Fruit fly (Drosophila melanogaster): ENCODE measurements around the gene CG6769.

CG6769 gene

dm6 chrX:17877974-17878373 is 17.2 kb downstream of the CG6769 start:
- TF ChIP-seq CG6175 (GFP tag; IDR thresholded peaks at IDR 0.05) (no peak), eve (GFP tag; optimal IDR thresholded peaks at IDR 0.05) (peak in 1 of 2 experiments; percentile 13), chinmo (GFP tag; IDR thresholded peaks at IDR 0.05; ENCODE audit: partially characterized antibody) (0 out of 4 replicates have a peak, but pooled peaks have one; percentile 53), twi (tag; optimal IDR thresholded peaks at IDR 0.05) (no peak), Dek (tag; optimal IDR thresholded peaks at IDR 0.05) (no peak), Optix (GFP tag; IDR thresholded peaks at IDR 0.05) (no peak), chm (GFP tag; IDR thresholded peaks at IDR 0.05) (no peak), cg (GFP tag; optimal IDR thresholded peaks at IDR 0.05) (peak; percentile 36), D (optimal IDR thresholded peaks at IDR 0.05) (no peak), D (GFP tag; optimal IDR thresholded peaks at IDR 0.05) (no peak)

DNA sequence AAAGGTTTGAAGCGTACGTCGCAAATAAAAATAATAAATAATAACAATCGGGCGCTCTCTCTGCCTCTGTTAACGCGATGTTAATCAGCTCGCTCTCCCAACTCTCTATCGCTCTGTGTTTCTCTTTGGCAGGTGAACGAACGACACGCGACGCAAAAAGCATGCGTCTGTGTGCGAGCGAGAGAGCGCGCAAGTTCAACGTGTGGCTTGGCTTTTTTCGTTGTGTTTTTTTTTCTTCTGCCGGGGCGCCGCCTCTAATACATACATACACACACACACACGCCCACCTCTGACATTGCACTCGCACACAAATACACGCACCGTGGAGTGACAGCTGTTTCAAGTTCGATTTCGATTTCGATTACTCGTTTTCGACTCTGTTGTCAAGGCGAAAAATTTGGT is 17.8 kb downstream of the CG6769 start:
- TF ChIP-seq CG6175 (GFP tag; IDR thresholded peaks at IDR 0.05), result peak; percentile 99
- peak; percentile 56 for TF ChIP-seq CG17186 (GFP tag; optimal IDR thresholded peaks at IDR 0.05)
- no peak for TF ChIP-seq gfzf (GFP tag; optimal IDR thresholded peaks at IDR 0.05)
- TF ChIP-seq kni (GFP tag; optimal IDR thresholded peaks at IDR 0.05), result peak; percentile 2
- TF ChIP-seq Blimp-1 (GFP tag; optimal IDR thresholded peaks at IDR 0.05), result peak; percentile 8
- peak in 1 of 2 experiments; percentile 66 for TF ChIP-seq crp (GFP tag; optimal IDR thresholded peaks at IDR 0.05)
- no peak for TF ChIP-seq Bdp1 (GFP tag; optimal IDR thresholded peaks at IDR 0.05)
- TF ChIP-seq stwl (tag; optimal IDR thresholded peaks at IDR 0.05), result peak; percentile 27
- TF ChIP-seq CG32772 (GFP tag; IDR thresholded peaks at IDR 0.05), result peak; percentile 81
- TF ChIP-seq YL-1 (GFP tag; optimal IDR thresholded peaks at IDR 0.05), result peak; percentile 2
- TF ChIP-seq CG34224 (GFP tag; IDR thresholded peaks at IDR 0.05; ENCODE audit: partially characterized antibody), result 0 out of 3 replicates have a peak, but pooled peaks have one; percentile 14
- peak; percentile 34 for TF ChIP-seq CG1832 (GFP tag; optimal IDR thresholded peaks at IDR 0.05)
- no peak for TF ChIP-seq vfl (GFP tag; optimal IDR thresholded peaks at IDR 0.05)
- TF ChIP-seq Hr78 (GFP tag; optimal IDR thresholded peaks at IDR 0.05), result peak in 1 of 2 experiments; percentile 85
- no peak for TF ChIP-seq Hsf (GFP tag; optimal IDR thresholded peaks at IDR 0.05)
- peak; percentile 79 for TF ChIP-seq sr (GFP tag; IDR thresholded peaks at IDR 0.05)
- TF ChIP-seq CG6854 (GFP tag; optimal IDR thresholded peaks at IDR 0.05), result no peak
- no peak for TF ChIP-seq CTCF (GFP tag; optimal IDR thresholded peaks at IDR 0.05)
- no peak for TF ChIP-seq nau (GFP tag; optimal IDR thresholded peaks at IDR 0.05)
- TF ChIP-seq wdn (GFP tag; IDR thresholded peaks at IDR 0.05), result no peak
- no peak for TF ChIP-seq CoRest (tag; optimal IDR thresholded peaks at IDR 0.05)
- TF ChIP-seq E2f2 (GFP tag; IDR thresholded peaks at IDR 0.05), result peak; percentile 25; the same call in 1 of the 2 replicates
- peak; percentile 10; the same call in 1 of the 4 replicates for TF ChIP-seq Dll (GFP tag; IDR thresholded peaks at IDR 0.05; ENCODE audit: partially characterized antibody)
- no peak for TF ChIP-seq pho (GFP tag; optimal IDR thresholded peaks at IDR 0.05)
- no peak for TF ChIP-seq H2.0 (GFP tag; IDR thresholded peaks at IDR 0.05)
- TF ChIP-seq CG2875 (GFP tag; optimal IDR thresholded peaks at IDR 0.05), result no peak
- TF ChIP-seq CG4360 (GFP tag; IDR thresholded peaks at IDR 0.05), result 0 out of 2 replicates have a peak, but pooled peaks have one; percentile 24
- peak; percentile 86 for TF ChIP-seq cwo (GFP tag; optimal IDR thresholded peaks at IDR 0.05)
- no peak for TF ChIP-seq HLH3B (GFP tag; IDR thresholded peaks at IDR 0.05)
- no peak for TF ChIP-seq CG8281 (tag; optimal IDR thresholded peaks at IDR 0.05)
- peak; percentile 41; the same call in 1 of the 2 replicates for TF ChIP-seq CG32532 (GFP tag; IDR thresholded peaks at IDR 0.05)
- peak; percentile 67 for TF ChIP-seq yki (optimal IDR thresholded peaks at IDR 0.05)
- TF ChIP-seq kay (GFP tag; optimal IDR thresholded peaks at IDR 0.05), result no peak
- peak; percentile 54 for TF ChIP-seq Med (GFP tag)
- TF ChIP-seq Trl (optimal IDR thresholded peaks at IDR 0.05), result peak; percentile 86 to 91
- no peak for TF ChIP-seq Trl (GFP tag; optimal IDR thresholded peaks at IDR 0.05)
- peak; percentile 16 for TF ChIP-seq CG12769 (tag; optimal IDR thresholded peaks at IDR 0.05)
- TF ChIP-seq sc (optimal IDR thresholded peaks at IDR 0.05), result no peak
- no peak for TF ChIP-seq sc (GFP tag; optimal IDR thresholded peaks at IDR 0.05)
- peak; percentile 42 for TF ChIP-seq CHES-1-like (GFP tag; optimal IDR thresholded peaks at IDR 0.05)
- TF ChIP-seq CG9932 (GFP tag; IDR thresholded peaks at IDR 0.05), result no peak
- TF ChIP-seq ewg (GFP tag; optimal IDR thresholded peaks at IDR 0.05), result peak; percentile 50

Measured in whole organism, embryonic.